Worm (Caenorhabditis elegans) whole organism, midembryonic: Measurements from ENCODE around the gene K06G5.1.

Experiments used
- T22C8.4 ChIP-seq: fragments of 200-800 bp; sonication (Bioruptor generic); IDR thresholded peaks from 2 replicates; pipeline ENCODE4 v1.3.6; 2022; ENCODE audit warnings: missing genetic modification characterization, missing compliant biosample characterization
- cog-1 ChIP-seq: sonication (generic microtip); optimal IDR thresholded peaks from 2 replicates; lab custom pipeline; 2016; ENCODE audit warnings: missing genetic modification characterization, missing compliant biosample characterization
- flt-1 ChIP-seq: fragments of 200-800 bp; sonication (Bioruptor generic); IDR thresholded peaks from 2 replicates; pipeline ENCODE4 v1.3.6; 2022; ENCODE audit warnings: missing genetic modification characterization, missing compliant biosample characterization
- klf-2 ChIP-seq: fragments of 200-800 bp; sonication (Bioruptor generic); conservative IDR thresholded peaks from 2 replicates; pipeline ENCODE4 v1.3.6; 2022; ENCODE audit warnings: missing genetic modification reagents, missing genetic modification characterization, missing compliant biosample characterization
- ref-1 ChIP-seq: fragments of 200-800 bp; sonication (Bioruptor generic); conservative IDR thresholded peaks from 2 replicates; pipeline ENCODE4 v1.3.6; 2022; ENCODE audit warnings: missing genetic modification reagents, missing genetic modification characterization, missing compliant biosample characterization
- ztf-23 ChIP-seq: fragments of 200-800 bp; sonication (Bioruptor generic); IDR thresholded peaks from 2 replicates; pipeline ENCODE4 v1.3.6; 2022; ENCODE audit warnings: missing genetic modification reagents, missing genetic modification characterization, missing compliant biosample characterization
- ztf-29 ChIP-seq: fragments of 200-800 bp; sonication (Bioruptor generic); IDR thresholded peaks from 2 replicates; pipeline ENCODE4 v1.3.6; 2022; ENCODE audit warnings: missing genetic modification reagents, missing genetic modification characterization, missing compliant biosample characterization

- no peak for TF ChIP-seq klf-2 (GFP tag; lab: Robert Waterston, UW)
- TF ChIP-seq flt-1 (GFP tag; lab: Robert Waterston, UW): no peak
- TF ChIP-seq T22C8.4 (GFP tag; lab: Robert Waterston, UW): no peak
- no peak for TF ChIP-seq ref-1 (GFP tag; lab: Robert Waterston, UW)
- TF ChIP-seq ztf-23 (GFP tag; lab: Robert Waterston, UW): no peak
- TF ChIP-seq cog-1 (tag; lab: Kevin White, UChicago): no peak
- TF ChIP-seq ztf-29 (GFP tag; lab: Robert Waterston, UW): no peak
Observed at ce11 chrX:14175740-14176139, 39.0 kb upstream of the K06G5.1 start, which contains the start of gene C37E2.2.
